Worm (Caenorhabditis elegans): Measurements from ENCODE around the gene F37C4.5.

DNA sequence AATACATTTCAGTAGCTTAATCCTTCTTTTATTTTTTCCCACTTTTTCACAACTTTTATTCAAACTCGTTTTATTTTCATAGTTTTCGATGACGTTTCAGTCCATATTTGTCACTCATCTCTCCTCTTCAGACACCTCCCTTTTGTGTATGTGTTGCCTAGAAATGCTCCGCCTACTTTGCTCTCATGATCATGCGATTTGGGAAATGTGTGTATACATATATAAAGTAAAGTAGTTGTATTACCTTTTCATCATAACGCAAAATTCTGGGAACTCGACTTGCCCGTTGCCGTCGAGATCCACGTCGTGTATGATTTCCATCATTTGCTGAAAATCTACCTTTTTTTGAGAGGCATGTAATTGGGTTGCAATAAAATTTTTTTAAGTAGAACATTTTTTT lies 41.6 kb downstream of the F37C4.5 start:
- TF ChIP-seq hmg-4 (GFP tag; optimal IDR thresholded peaks at IDR 0.05) (no peak), tbx-37 (GFP tag; conservative IDR thresholded peaks at IDR 0.05) (no peak), ceh-36 (tag; optimal IDR thresholded peaks at IDR 0.05) (no peak), ceh-13 (GFP tag; optimal IDR thresholded peaks at IDR 0.05) (no peak), sea-1 (GFP tag; conservative IDR thresholded peaks at IDR 0.05) (no peak)
